Worm (Caenorhabditis elegans) whole organism, L1 larva: Measurements from ENCODE around the gene T10B9.14.

ENCODE experiments used
- lin-15B ChIP-seq: fragments of 150-350 bp; sonication (generic microtip); optimal IDR thresholded peaks from 3 replicates; lab custom pipeline; 2014; ENCODE audit warnings: missing biosample characterization, missing genetic modification characterization
- nhr-77 ChIP-seq: fragments of 150-350 bp; optimal IDR thresholded peaks from 2 replicates; lab custom pipeline; 2014; ENCODE audit warnings: missing biosample characterization, missing genetic modification characterization
- pax-3 ChIP-seq: fragments of 200-800 bp; sonication (Bioruptor generic); optimal IDR thresholded peaks from 2 replicates; lab custom pipeline; 2018; ENCODE audit warnings: mild to moderate bottlenecking, missing genetic modification characterization, moderate library complexity, missing compliant biosample characterization
- snpc-4 ChIP-seq: fragments of 150-350 bp; optimal IDR thresholded peaks from 2 replicates; lab custom pipeline; 2014; ENCODE audit warnings: missing biosample characterization, missing genetic modification characterization

DNA sequence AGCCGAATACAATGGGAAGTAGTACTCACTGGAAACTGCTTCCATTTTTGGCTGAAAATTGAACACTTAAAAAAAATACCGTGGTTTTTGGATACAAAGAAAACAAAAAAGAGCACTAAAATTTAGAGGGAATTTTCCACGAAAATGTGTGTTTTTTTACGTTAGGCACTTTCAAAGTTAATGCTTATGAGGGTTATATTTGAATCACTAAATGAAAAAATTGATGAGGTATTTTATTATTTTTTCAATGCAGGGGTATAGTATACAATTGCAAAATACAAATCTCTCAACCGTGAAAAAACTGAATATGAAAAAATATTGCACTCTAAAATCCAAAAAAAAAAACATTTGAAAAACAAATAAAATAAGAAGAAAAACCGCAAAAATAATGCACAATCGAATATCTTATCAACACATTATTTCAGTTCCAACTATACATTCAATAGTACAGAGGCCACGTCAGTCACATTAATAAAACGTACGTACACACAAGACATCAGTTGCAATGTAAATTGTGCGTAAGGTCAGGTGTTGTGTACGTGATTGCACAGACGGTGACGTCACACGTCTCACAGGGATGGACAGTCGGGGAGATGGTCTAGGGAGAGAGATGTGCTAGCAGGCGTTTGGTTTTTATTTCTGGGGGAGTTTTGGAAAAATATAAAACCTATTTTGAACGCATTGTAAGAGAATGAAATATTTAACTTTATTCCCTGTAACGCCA lies 12.3 kb downstream of the T10B9.14 start, which contains the start of gene aqp-10:
- TF ChIP-seq nhr-77 (tag; lab: Kevin White, UChicago) (no peak), pax-3 (tag; lab: Kevin White, UChicago) (no peak), lin-15B (tag; lab: Kevin White, UChicago) (no peak), snpc-4 (no peak)
